Worm (Caenorhabditis elegans): ENCODE data around the gene T06D8.2.

The T06D8.2 gene

DNA sequence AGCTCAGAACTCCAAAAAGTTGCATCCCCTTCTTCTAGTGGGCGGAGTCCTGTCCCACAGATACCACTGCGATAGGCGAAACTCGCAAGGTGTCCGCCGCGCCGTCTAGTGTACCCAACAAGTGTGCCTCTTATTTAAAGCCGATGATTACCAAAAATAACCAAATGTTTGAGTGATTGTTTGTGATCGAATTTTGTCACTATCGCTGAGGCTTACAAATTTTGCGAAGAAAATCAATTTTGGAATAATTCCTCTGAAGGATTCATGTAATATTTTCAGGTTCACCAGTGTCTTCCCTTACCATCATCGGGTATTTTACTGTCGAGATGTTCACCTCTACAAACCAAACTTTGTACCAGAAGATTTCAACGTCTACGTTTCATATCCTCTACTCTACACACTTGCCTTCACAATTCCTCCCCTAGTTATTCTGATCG, 2.4 kb upstream of the T06D8.2 start (continued):
- TF ChIP-seq mes-4 (tag; optimal IDR thresholded peaks at IDR 0.05) (peak; percentile 29), egl-44 (GFP tag; IDR thresholded peaks at IDR 0.05) (0 out of 2 replicates have a peak, but pooled peaks have one; percentile 20), Y53F4B.3 (GFP tag; IDR thresholded peaks at IDR 0.05) (no peak), ceh-79 (tag; optimal IDR thresholded peaks at IDR 0.05) (no peak), F10E7.11 (tag; optimal IDR thresholded peaks at IDR 0.05) (no peak), dpl-1 (GFP tag; optimal IDR thresholded peaks at IDR 0.05) (no peak), F23B12.7 (tag; optimal IDR thresholded peaks at IDR 0.05; ENCODE audit: insufficient read depth) (peak; percentile 80), Y79H2A.3 (GFP tag; conservative IDR thresholded peaks at IDR 0.05) (0 out of 2 replicates have a peak, but pooled peaks have one; percentile 67), let-526 (GFP tag; IDR thresholded peaks at IDR 0.05) (no peak), hlh-26 (GFP tag; conservative IDR thresholded peaks at IDR 0.05) (no peak), sdz-38 (tag; optimal IDR thresholded peaks at IDR 0.05) (no peak), madf-3 (GFP tag; IDR thresholded peaks at IDR 0.05) (peak; percentile 76; the same call in 1 of the 2 replicates), snpc-1.1 (tag; optimal IDR thresholded peaks at IDR 0.05; ENCODE audit: insufficient read depth) (peak; percentile 99), lin-54 (GFP tag; optimal IDR thresholded peaks at IDR 0.05) (peak; percentile 85), repo-1 (tag; optimal IDR thresholded peaks at IDR 0.05) (peak; percentile 76), ceh-91 (GFP tag; IDR thresholded peaks at IDR 0.05) (peak; percentile 49; the same call in 1 of the 2 replicates), egl-18 (GFP tag; IDR thresholded peaks at IDR 0.05) (no peak), zim-3 (tag; optimal IDR thresholded peaks at IDR 0.05) (no peak), him-1 (tag; optimal IDR thresholded peaks at IDR 0.05) (peak; percentile 99), B0035.1 (tag; optimal IDR thresholded peaks at IDR 0.05) (peak; percentile 30), F52B5.7 (tag; optimal IDR thresholded peaks at IDR 0.05) (peak; percentile 37), snpc-1.3 (tag; optimal IDR thresholded peaks at IDR 0.05; ENCODE audit: insufficient read depth) (peak; percentile 95), ceh-40 (GFP tag; IDR thresholded peaks at IDR 0.05) (0 out of 2 replicates have a peak, but pooled peaks have one; percentile 4), aptf-2 (GFP tag; conservative IDR thresholded peaks at IDR 0.05) (no peak), nfya-2 (GFP tag; IDR thresholded peaks at IDR 0.05) (no peak), Y67H2A.10 (GFP tag; conservative IDR thresholded peaks at IDR 0.05) (no peak), efl-1 (GFP tag; optimal IDR thresholded peaks at IDR 0.05) (peak; percentile 40), T07F8.4 (tag; optimal IDR thresholded peaks at IDR 0.05) (no peak), F39B2.1 (GFP tag; IDR thresholded peaks at IDR 0.05) (no peak), lsl-1 (GFP tag; optimal IDR thresholded peaks at IDR 0.05) (peak; percentile 92), D2030.7 (GFP tag; IDR thresholded peaks at IDR 0.05) (peak; percentile 94), sptf-2 (GFP tag; optimal IDR thresholded peaks at IDR 0.05) (no peak), Y95B8A.8 (GFP tag; IDR thresholded peaks at IDR 0.05) (no peak), ZK185.1 (tag; optimal IDR thresholded peaks at IDR 0.05; ENCODE audit: poor library complexity, severe bottlenecking) (peak; percentile 81), hmg-1.2 (GFP tag; IDR thresholded peaks at IDR 0.05) (peak; percentile 98), somi-1 (GFP tag; optimal IDR thresholded peaks at IDR 0.05) (peak; percentile 3), ztf-3 (GFP tag; optimal IDR thresholded peaks at IDR 0.05) (no peak), C06A6.2 (GFP tag; conservative IDR thresholded peaks at IDR 0.05) (peak; percentile 54; the same call in 1 of the 2 replicates), ztf-6 (GFP tag; IDR thresholded peaks at IDR 0.05) (0 out of 2 replicates have a peak, but pooled peaks have one; percentile 13), attf-5 (GFP tag; optimal IDR thresholded peaks at IDR 0.05) (peak; percentile 40), tlf-1 (GFP tag; optimal IDR thresholded peaks at IDR 0.05) (peak; percentile 66), mcd-1 (GFP tag; IDR thresholded peaks at IDR 0.05) (peak; percentile 88), rec-8 (tag; optimal IDR thresholded peaks at IDR 0.05) (peak in 1 of 2 experiments; percentile 38), K11D2.4 (GFP tag; IDR thresholded peaks at IDR 0.05) (no peak), ets-4 (GFP tag; optimal IDR thresholded peaks at IDR 0.05) (peak; percentile 74), pbrm-1 (GFP tag; IDR thresholded peaks at IDR 0.05) (peak; percentile 97), fkh-3 (tag; optimal IDR thresholded peaks at IDR 0.05) (no peak)

Measured in whole organism, young adult.